Fruit fly (Drosophila melanogaster): ENCODE results near the gene CG43331.

dm6 chr3L:22465486-22466402, 37.9 kb downstream of the CG43331 start, which contains the start of gene CG11438:
- TF ChIP-seq CTCF (optimal IDR thresholded peaks at IDR 0.05) (no peak), CG8478 (optimal IDR thresholded peaks at IDR 0.05) (no peak)
